Fruit fly (Drosophila melanogaster) whole organism, embryonic: ENCODE results near the gene CG4645.

Experiments
- Adf1 ChIP-seq: fragments of 200-800 bp; sonication (Bioruptor generic); IDR thresholded peaks from 2 replicates; pipeline ENCODE4 v1.3.6; 2022; ENCODE audit warnings: missing biosample characterization, missing genetic modification characterization
- C15 ChIP-seq: fragments of 200-800 bp; sonication (Bioruptor generic); IDR thresholded peaks from 3 replicates; pipeline ENCODE4 v1.3.6; 2022; ENCODE audit warnings: missing biosample characterization, missing genetic modification characterization
- CG10979 ChIP-seq: fragments of 200-800 bp; sonication (Bioruptor generic); optimal IDR thresholded peaks from 2 replicates; lab custom pipeline; 2018; ENCODE audit warnings: missing biosample characterization, mild to moderate bottlenecking, missing genetic modification characterization, moderate library complexity
- CG11723 ChIP-seq: fragments of 200-800 bp; sonication (Bioruptor generic); optimal IDR thresholded peaks from 2 replicates; lab custom pipeline; 2017; ENCODE audit warnings: missing biosample characterization, mild to moderate bottlenecking, missing genetic modification characterization
- CG12219 ChIP-seq: fragments of 200-800 bp; sonication (Bioruptor generic); optimal IDR thresholded peaks from 3 replicates; lab custom pipeline; 2018; ENCODE audit warnings: missing biosample characterization, mild to moderate bottlenecking, missing genetic modification characterization
- CG16779 ChIP-seq: fragments of 200-800 bp; sonication (Bioruptor generic); IDR thresholded peaks from 2 replicates; pipeline ENCODE4 v1.3.6; 2022; ENCODE audit warnings: missing biosample characterization, missing genetic modification characterization
- CG17361 ChIP-seq: fragments of 200-800 bp; sonication (Bioruptor generic); IDR thresholded peaks from 3 replicates; pipeline ENCODE4 v1.3.6; 2022; ENCODE audit warnings: missing biosample characterization, missing genetic modification characterization
- CG17568 ChIP-seq: fragments of 200-800 bp; sonication (Bioruptor generic); optimal IDR thresholded peaks from 2 replicates; lab custom pipeline; 2018; ENCODE audit warnings: missing biosample characterization, mild to moderate bottlenecking, missing genetic modification characterization, moderate library complexity
- CG18262 ChIP-seq: fragments of 200-800 bp; optimal IDR thresholded peaks from 3 replicates; lab custom pipeline; 2019; ENCODE audit warnings: missing biosample characterization, mild to moderate bottlenecking, missing genetic modification characterization, moderate library complexity
- CG3281 ChIP-seq: fragments of 200-800 bp; sonication (Bioruptor generic); optimal IDR thresholded peaks from 3 replicates; lab custom pipeline; 2017; ENCODE audit warnings: missing biosample characterization, mild to moderate bottlenecking, missing genetic modification characterization
- CG4707 ChIP-seq: fragments of 200-800 bp; sonication (Bioruptor generic); optimal IDR thresholded peaks from 2 replicates; lab custom pipeline; 2018; ENCODE audit warnings: missing biosample characterization, mild to moderate bottlenecking, missing genetic modification characterization, moderate library complexity
- CG8359 ChIP-seq: fragments of 200-800 bp; sonication (Bioruptor generic); optimal IDR thresholded peaks from 2 replicates; lab custom pipeline; 2017; ENCODE audit warnings: missing biosample characterization, mild to moderate bottlenecking, missing genetic modification characterization, borderline replicate concordance
- CG9215 ChIP-seq: fragments of 200-800 bp; sonication (Bioruptor generic); IDR thresholded peaks from 2 replicates; pipeline ENCODE4 v1.3.6; 2022; ENCODE audit warnings: missing biosample characterization, missing genetic modification characterization
- CG9876 ChIP-seq: fragments of 200-800 bp; sonication (Bioruptor generic); optimal IDR thresholded peaks from 2 replicates; lab custom pipeline; 2016; ENCODE audit warnings: missing biosample characterization, missing genetic modification characterization
- Camta ChIP-seq: fragments of 200-800 bp; sonication (Bioruptor generic); optimal IDR thresholded peaks from 2 replicates; lab custom pipeline; 2016; ENCODE audit warnings: missing biosample characterization, missing genetic modification characterization
- Chrac-16 ChIP-seq: fragments of 200-800 bp; sonication (Bioruptor generic); optimal IDR thresholded peaks from 3 replicates; lab custom pipeline; 2016; ENCODE audit warnings: missing biosample characterization, missing genetic modification characterization
- Ets65A ChIP-seq: fragments of 200-800 bp; sonication (Bioruptor generic); peaks from one replicate; lab custom pipeline; 2016; ENCODE audit warnings: missing biosample characterization, missing genetic modification characterization
- Ets97D ChIP-seq: fragments of 200-800 bp; sonication (Bioruptor generic); optimal IDR thresholded peaks from 3 replicates; lab custom pipeline; 2016; ENCODE audit warnings: missing biosample characterization, missing genetic modification characterization
- HLH54F ChIP-seq: fragments of 200-800 bp; sonication (Bioruptor generic); optimal IDR thresholded peaks from 3 replicates; lab custom pipeline; 2016; ENCODE audit warnings: missing biosample characterization, missing genetic modification characterization
- Hey ChIP-seq: fragments of 200-800 bp; sonication (Bioruptor generic); optimal IDR thresholded peaks from 3 replicates; lab custom pipeline; 2018; ENCODE audit warnings: missing biosample characterization, mild to moderate bottlenecking, missing genetic modification characterization
- Hr78 ChIP-seq, 2 experiments: fragments of 200-800 bp in 1 of 2; fragments of >200 bp in 1 of 2; sonication (Bioruptor generic) in 1 of 2; optimal IDR thresholded peaks; 2 replicates each; lab custom pipeline; 2017 to 2019; ENCODE audit warnings: missing biosample characterization in 2 of 2, missing genetic modification characterization in 2 of 2, mild to moderate bottlenecking in 1 of 2, moderate library complexity in 1 of 2
- Myb ChIP-seq: fragments of 200-800 bp; sonication (Bioruptor generic); optimal IDR thresholded peaks from 2 replicates; lab custom pipeline; 2016; ENCODE audit warnings: missing biosample characterization, missing genetic modification characterization
- Tbp ChIP-seq: fragments of >200 bp; optimal IDR thresholded peaks from 2 replicates; lab custom pipeline; 2018; ENCODE audit warnings: missing biosample characterization, missing genetic modification characterization
- Vsx1 ChIP-seq: fragments of 200-800 bp; sonication (Bioruptor generic); optimal IDR thresholded peaks from 2 replicates; lab custom pipeline; 2017; ENCODE audit warnings: missing biosample characterization, mild to moderate bottlenecking, missing genetic modification characterization, missing genetic modification reagents
- Xbp1 ChIP-seq: fragments of 200-800 bp; sonication (Bioruptor generic); optimal IDR thresholded peaks from 3 replicates; lab custom pipeline; 2016; ENCODE audit warnings: missing biosample characterization, mild to moderate bottlenecking, missing genetic modification characterization
- ash1 ChIP-seq: fragments of 200-800 bp; sonication (Bioruptor generic); optimal IDR thresholded peaks from 2 replicates; lab custom pipeline; 2018; ENCODE audit warnings: missing biosample characterization, mild to moderate bottlenecking, missing genetic modification characterization
- bbx ChIP-seq: fragments of 200-800 bp; sonication (Bioruptor generic); IDR thresholded peaks from 2 replicates; pipeline ENCODE4 v1.3.6; 2022; ENCODE audit warnings: missing biosample characterization, missing genetic modification characterization; ENCODE audit not compliant: partially characterized antibody
- dimm ChIP-seq: fragments of 200-800 bp; sonication (Bioruptor generic); IDR thresholded peaks from 2 replicates; pipeline ENCODE4 v1.3.6; 2022; ENCODE audit warnings: missing biosample characterization, missing genetic modification characterization
- fd96Cb ChIP-seq: fragments of 200-800 bp; sonication (Bioruptor generic); optimal IDR thresholded peaks from 2 replicates; lab custom pipeline; 2018; ENCODE audit warnings: missing biosample characterization, mild to moderate bottlenecking, missing genetic modification characterization, moderate library complexity
- gce ChIP-seq: fragments of 200-800 bp; sonication (Bioruptor generic); IDR thresholded peaks from 3 replicates; pipeline ENCODE4 v1.3.6; 2022; ENCODE audit warnings: missing biosample characterization, missing genetic modification characterization
- grau ChIP-seq: fragments of 200-800 bp; optimal IDR thresholded peaks from 3 replicates; lab custom pipeline; 2019; ENCODE audit warnings: missing biosample characterization, mild to moderate bottlenecking, missing genetic modification characterization, moderate library complexity
- lola ChIP-seq, 3 experiments: fragments of >200 bp in 2 of 3; fragments of 200-800 bp in 1 of 3; sonication (Bioruptor generic) in 1 of 3; optimal IDR thresholded peaks; 2 replicates each; lab custom pipeline; 2017 to 2019; ENCODE audit warnings: missing biosample characterization in 3 of 3, missing genetic modification characterization in 3 of 3, mild to moderate bottlenecking in 1 of 3, moderate library complexity in 1 of 3
- maf-S ChIP-seq: fragments of 200-800 bp; sonication (Bioruptor generic); optimal IDR thresholded peaks from 2 replicates; lab custom pipeline; 2016; ENCODE audit warnings: missing biosample characterization, missing genetic modification characterization
- nmo ChIP-seq: fragments of 200-800 bp; sonication (Bioruptor generic); optimal IDR thresholded peaks from 2 replicates; lab custom pipeline; 2018; ENCODE audit warnings: missing biosample characterization, mild to moderate bottlenecking, missing genetic modification characterization, moderate library complexity
- peb ChIP-seq: fragments of 200-800 bp; sonication (Bioruptor generic); IDR thresholded peaks from 2 replicates; pipeline ENCODE4 v1.3.6; 2022; ENCODE audit warnings: missing biosample characterization, missing genetic modification characterization
- phol ChIP-seq: fragments of 200-800 bp; sonication (Bioruptor generic); optimal IDR thresholded peaks from 3 replicates; lab custom pipeline; 2018; ENCODE audit warnings: missing biosample characterization, mild to moderate bottlenecking, missing genetic modification characterization, moderate library complexity
- shn ChIP-seq: fragments of 200-800 bp; sonication (Bioruptor generic); optimal IDR thresholded peaks from 3 replicates; lab custom pipeline; 2016; ENCODE audit warnings: missing biosample characterization, missing genetic modification characterization
- sim ChIP-seq: fragments of 200-800 bp; sonication (Bioruptor generic); IDR thresholded peaks from 2 replicates; pipeline ENCODE4 v1.3.6; 2022; ENCODE audit warnings: missing biosample characterization, missing genetic modification characterization
- sisA ChIP-seq: fragments of 200-800 bp; sonication (Bioruptor generic); IDR thresholded peaks from 2 replicates; pipeline ENCODE4 v1.3.6; 2022; ENCODE audit warnings: missing biosample characterization, missing genetic modification characterization
- zen2 ChIP-seq: fragments of 200-800 bp; sonication (Bioruptor generic); IDR thresholded peaks from 3 replicates; pipeline ENCODE4 v1.3.6; 2022; ENCODE audit warnings: missing biosample characterization, missing genetic modification characterization; ENCODE audit not compliant: partially characterized antibody

The CG4645 gene

dm6 chrX:12913729-12914128, 4.0 kb downstream of the CG4645 start (continued):
- no peak for TF ChIP-seq HLH54F (GFP tag; lab: Kevin White, UChicago)
- no peak for TF ChIP-seq CG8359 (GFP tag; lab: Kevin White, UChicago)
- no peak for TF ChIP-seq CG3281 (GFP tag; lab: Kevin White, UChicago)
- TF ChIP-seq Ets97D (GFP tag; lab: Kevin White, UChicago), result no peak
- no peak for TF ChIP-seq CG9215 (GFP tag; lab: Robert Waterston, UW)
- peak; percentile 77 for TF ChIP-seq Ets65A (GFP tag; lab: Kevin White, UChicago)
- TF ChIP-seq peb, result no peak
- TF ChIP-seq Hr78 (GFP tag; optimal IDR thresholded peaks at IDR 0.05; lab: Kevin White, UChicago), result no peak
- TF ChIP-seq maf-S (GFP tag; lab: Kevin White, UChicago), result no peak
- TF ChIP-seq CG11723, result no peak
- TF ChIP-seq ash1 (GFP tag; lab: Kevin White, UChicago), result no peak
- peak; percentile 27 for TF ChIP-seq phol (tag; lab: Kevin White, UChicago)
- no peak for TF ChIP-seq CG12219 (GFP tag; lab: Kevin White, UChicago)
- no peak for TF ChIP-seq Tbp (GFP tag; lab: Kevin White, UChicago)
- no peak for TF ChIP-seq zen2 (GFP tag; lab: Robert Waterston, UW)
- peak; percentile 17 for TF ChIP-seq CG18262 (tag; lab: Kevin White, UChicago)
- TF ChIP-seq Hey (tag; lab: Kevin White, UChicago), result no peak
- TF ChIP-seq Xbp1 (GFP tag; lab: Kevin White, UChicago), result peak; percentile 2
- peak in 1 of 3 experiments; percentile 15 for TF ChIP-seq lola (GFP tag; optimal IDR thresholded peaks at IDR 0.05; lab: Kevin White, UChicago)
- TF ChIP-seq CG4707 (GFP tag; lab: Kevin White, UChicago), result no peak
- TF ChIP-seq gce, result no peak
- peak; percentile 11 for TF ChIP-seq fd96Cb
- no peak for TF ChIP-seq Myb
- TF ChIP-seq sisA, result no peak
- TF ChIP-seq CG17361 (GFP tag; lab: Robert Waterston, UW), result 0 out of 3 replicates have a peak, but pooled peaks have one; percentile 29
- TF ChIP-seq Chrac-16 (GFP tag; lab: Kevin White, UChicago), result peak; percentile 3
- peak; percentile 19 for TF ChIP-seq CG10979 (tag; lab: Kevin White, UChicago)
- TF ChIP-seq grau (tag; lab: Kevin White, UChicago), result peak; percentile 29
- TF ChIP-seq Vsx1 (GFP tag; lab: Kevin White, UChicago), result no peak
- no peak for TF ChIP-seq CG9876 (GFP tag; lab: Kevin White, UChicago)
- no peak for TF ChIP-seq Camta (GFP tag; lab: Kevin White, UChicago)
- TF ChIP-seq CG17568 (GFP tag; lab: Kevin White, UChicago), result no peak
- TF ChIP-seq shn (GFP tag; lab: Kevin White, UChicago), result no peak

- TF ChIP-seq dimm (no peak), C15 (no peak), nmo (no peak), sim (no peak), CG16779 (peak; percentile 12; the same call in 1 of the 2 replicates), bbx (GFP tag; lab: Robert Waterston, UW) (no peak), Adf1 (GFP tag; lab: Robert Waterston, UW) (peak; percentile 54; the same call in 1 of the 2 replicates)
- TF ChIP-seq, all 482 proteins: peak for 2
Observed at dm6 chrX:12917177-12917576, 7.4 kb downstream of the CG4645 start, which contains the start of gene fne. Gene fne, plus strand, starts transcription at chrX:12917477.
